Fruit fly (Drosophila melanogaster) S2 (cell line): Measurements from ENCODE around the gene Srg3.

Experiments
- CG8478 ChIP-seq: fragments of >200 bp; optimal IDR thresholded peaks from 2 replicates; lab custom pipeline; 2018
- CTCF ChIP-seq, 2 experiments: fragments of >200 bp; optimal IDR thresholded peaks; 2 replicates each; lab custom pipeline; 2018

Gene Srg3

dm6 chr3L:9430608-9430952, 12.5 kb upstream of the Srg3 start:
- TF ChIP-seq CTCF (optimal IDR thresholded peaks at IDR 0.05; lab: Kevin White, UChicago) (no peak), CG8478 (lab: Kevin White, UChicago) (no peak)

DNA sequence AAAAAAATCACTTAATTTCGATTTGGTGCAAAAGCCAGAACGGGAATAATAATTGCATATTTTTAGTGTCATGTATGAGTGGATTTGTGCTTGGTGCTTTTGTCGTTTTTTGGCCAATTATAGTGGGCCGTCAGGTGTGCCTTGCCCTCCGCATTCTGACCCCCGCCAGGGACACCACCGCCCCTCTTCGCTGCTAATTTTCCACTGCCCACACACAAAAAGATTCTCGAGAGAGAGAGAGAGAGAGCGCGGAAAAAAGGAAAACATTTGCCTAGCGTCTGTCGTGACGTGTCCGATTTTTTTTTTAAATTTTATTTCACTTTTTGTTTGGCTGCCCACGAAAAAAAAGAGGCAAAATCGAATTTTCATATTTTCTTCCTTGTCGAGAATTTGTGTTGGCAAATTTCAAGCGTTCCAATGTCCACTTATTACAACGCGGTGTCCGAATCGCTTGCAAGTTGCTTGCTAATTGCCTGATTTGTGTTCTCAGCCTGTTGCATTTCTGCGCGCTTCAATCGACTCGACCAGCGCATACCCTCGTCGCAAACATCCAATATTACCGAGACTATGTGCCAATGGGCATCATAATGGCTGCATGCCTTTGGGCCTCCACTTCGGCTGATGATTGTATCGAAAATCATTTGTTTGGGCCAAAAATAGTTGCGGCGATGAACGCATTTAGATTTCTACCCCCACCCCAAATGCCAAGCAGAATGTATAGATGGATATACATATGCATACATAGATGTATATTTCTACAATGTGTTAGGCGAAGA, 11.0 kb upstream of the Srg3 start:
- no peak for TF ChIP-seq CG8478 (lab: Kevin White, UChicago)
- no peak for TF ChIP-seq CTCF (optimal IDR thresholded peaks at IDR 0.05; lab: Kevin White, UChicago)

dm6 chr3L:9432810-9433587, 10.0 kb upstream of the Srg3 start:
- TF ChIP-seq CG8478 (lab: Kevin White, UChicago) (no peak), CTCF (optimal IDR thresholded peaks at IDR 0.05; lab: Kevin White, UChicago) (no peak)

DNA sequence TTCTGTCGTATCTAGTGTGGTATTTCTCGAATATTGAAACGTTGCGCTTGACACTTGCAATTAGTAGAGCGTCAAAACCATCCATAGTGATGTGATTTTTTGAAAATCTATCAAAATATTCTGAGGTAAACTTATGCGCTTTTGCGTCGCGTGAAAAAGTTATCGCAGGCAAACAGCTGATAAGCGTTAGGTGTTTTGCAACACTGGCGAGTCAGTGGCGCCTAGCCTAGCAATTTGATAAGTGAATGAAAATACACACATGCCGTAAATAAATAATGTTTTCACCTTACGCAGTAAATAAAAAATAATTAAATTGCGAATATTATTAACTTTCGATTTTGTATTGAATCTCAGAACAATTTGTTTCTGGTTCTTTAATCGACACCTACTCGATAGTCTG, 7.7 kb upstream of the Srg3 start, which contains the start of gene CG42526:
Gene CG42526, minus strand, starts transcription at position 85 of the 400 bp plus-strand sequence.
- TF ChIP-seq CG8478 (lab: Kevin White, UChicago), result no peak
- TF ChIP-seq CTCF (optimal IDR thresholded peaks at IDR 0.05; lab: Kevin White, UChicago), result no peak

- no peak for TF ChIP-seq CTCF (optimal IDR thresholded peaks at IDR 0.05; lab: Kevin White, UChicago)
- no peak for TF ChIP-seq CG8478 (lab: Kevin White, UChicago)
Observed at dm6 chr3L:9435831-9436230, 7.2 kb upstream of the Srg3 start.

DNA sequence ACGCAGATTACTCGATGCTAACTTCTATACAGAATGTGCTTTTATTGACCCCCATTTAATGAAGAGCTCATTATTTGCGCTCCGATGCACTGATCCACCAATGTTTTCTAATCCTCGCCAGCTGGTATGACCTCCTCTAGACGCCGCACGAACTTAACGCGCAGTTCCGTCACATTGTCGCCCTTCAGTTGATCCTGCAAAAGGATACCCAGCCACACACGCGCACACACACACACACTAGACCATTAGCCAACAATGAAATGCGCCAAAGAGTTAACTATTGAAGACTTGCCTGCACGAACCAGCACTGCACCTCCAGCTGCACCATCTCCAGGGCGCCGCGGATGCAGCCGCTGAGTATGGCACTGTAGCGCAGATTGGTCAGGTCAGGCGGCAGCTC, 4.2 kb upstream of the Srg3 start:
- TF ChIP-seq CG8478 (lab: Kevin White, UChicago) (no peak), CTCF (optimal IDR thresholded peaks at IDR 0.05; lab: Kevin White, UChicago) (no peak)

DNA sequence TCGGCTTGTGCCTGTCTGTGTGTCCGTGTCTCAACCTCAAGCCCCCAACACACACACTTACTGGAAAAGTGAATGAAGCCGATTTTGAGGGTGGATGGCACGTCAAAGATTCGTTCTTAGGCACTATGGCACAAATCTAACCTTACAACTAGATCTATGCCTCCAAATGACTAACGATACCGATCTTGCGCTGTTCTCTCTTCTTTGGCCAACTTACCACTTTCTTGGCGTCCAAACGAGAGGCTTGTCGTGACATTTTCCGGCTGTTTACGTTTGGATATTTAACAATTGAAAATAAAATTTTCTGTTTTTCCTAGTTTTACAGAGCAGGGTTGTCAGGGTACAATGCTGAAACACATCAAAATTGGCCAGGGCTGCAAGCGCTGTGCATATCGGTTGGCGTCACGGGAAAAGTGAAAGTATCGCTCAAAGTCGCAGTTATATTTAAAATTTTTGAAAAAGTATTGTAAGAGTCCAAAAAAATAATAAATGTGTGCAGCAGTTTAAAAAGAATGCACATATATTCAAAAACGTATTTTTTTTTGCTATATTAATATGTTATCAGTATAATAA, 1.0 kb upstream of the Srg3 start, which contains the start of the genes Bet3 and Nf-YA:
Gene Bet3, minus strand, starts transcription at position 361 of the 573 bp plus-strand sequence.
Gene Nf-YA, minus strand, starts transcription at position 361 of the 573 bp plus-strand sequence.
- TF ChIP-seq CG8478 (lab: Kevin White, UChicago), result no peak
- peak in 1 of 2 experiments; percentile 34 for TF ChIP-seq CTCF (optimal IDR thresholded peaks at IDR 0.05; lab: Kevin White, UChicago)

dm6 chr3L:9446731-9447238, 3.8 kb downstream of the Srg3 start, which contains the start of gene CG3529:
Gene CG3529 (plus strand): TSS chr3L:9446864.
- no peak for TF ChIP-seq CTCF (optimal IDR thresholded peaks at IDR 0.05; lab: Kevin White, UChicago)
- TF ChIP-seq CG8478 (lab: Kevin White, UChicago), result no peak

DNA sequence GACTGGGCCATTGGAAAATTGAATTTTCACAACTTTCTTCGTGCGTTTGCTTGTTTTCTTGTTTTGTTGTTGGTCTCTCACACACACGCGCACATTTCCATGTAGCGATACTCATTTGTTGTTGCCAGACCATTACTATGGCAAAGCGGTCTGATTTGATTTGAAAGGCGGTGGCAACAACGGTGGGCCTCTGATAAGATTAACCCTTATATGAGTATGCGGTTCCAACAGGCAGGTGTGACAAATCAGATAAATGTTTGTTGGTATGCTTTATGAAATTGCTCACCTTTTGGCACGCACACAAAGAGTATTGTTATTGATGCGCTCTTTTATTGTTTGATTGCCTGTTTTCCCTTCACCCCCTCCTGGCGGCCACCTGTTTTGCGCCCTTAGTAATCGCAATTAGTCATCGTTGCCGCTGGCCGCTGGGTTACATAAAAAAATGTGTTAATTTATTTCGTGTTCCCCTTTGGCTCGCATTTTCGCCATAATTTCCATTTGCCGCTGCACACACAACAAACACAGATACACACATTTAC, 4.3 kb downstream of the Srg3 start:
- TF ChIP-seq CTCF (optimal IDR thresholded peaks at IDR 0.05; lab: Kevin White, UChicago), result no peak
- TF ChIP-seq CG8478 (lab: Kevin White, UChicago), result no peak

- no peak for TF ChIP-seq CTCF (optimal IDR thresholded peaks at IDR 0.05; lab: Kevin White, UChicago)
- TF ChIP-seq CG8478 (lab: Kevin White, UChicago), result no peak
Observed at dm6 chr3L:9451522-9452118, 8.6 kb downstream of the Srg3 start, which contains the start of the genes CG3448 and ghi. Gene CG3448 (minus strand): TSS chr3L:9451572. Gene ghi (plus strand): TSS chr3L:9451876.

- TF ChIP-seq CG8478 (lab: Kevin White, UChicago) (no peak), CTCF (optimal IDR thresholded peaks at IDR 0.05; lab: Kevin White, UChicago) (no peak)
Observed at dm6 chr3L:9452422-9452821, 9.4 kb downstream of the Srg3 start.

dm6 chr3L:9455819-9456388, 12.9 kb downstream of the Srg3 start, which contains the start of the genes phol and CG3552:
Gene phol (minus strand): TSS chr3L:9456281.
Gene CG3552 (plus strand): TSS chr3L:9456318.
- TF ChIP-seq CTCF (optimal IDR thresholded peaks at IDR 0.05; lab: Kevin White, UChicago), result peak in 1 of 2 experiments; percentile 23
- TF ChIP-seq CG8478 (lab: Kevin White, UChicago), result no peak

- no peak for TF ChIP-seq CTCF (optimal IDR thresholded peaks at IDR 0.05; lab: Kevin White, UChicago)
- no peak for TF ChIP-seq CG8478 (lab: Kevin White, UChicago)
Observed at dm6 chr3L:9456389-9456788, 13.4 kb downstream of the Srg3 start.
